Fruit fly (Drosophila melanogaster): ENCODE data around the gene sstn.

The sstn gene

DNA sequence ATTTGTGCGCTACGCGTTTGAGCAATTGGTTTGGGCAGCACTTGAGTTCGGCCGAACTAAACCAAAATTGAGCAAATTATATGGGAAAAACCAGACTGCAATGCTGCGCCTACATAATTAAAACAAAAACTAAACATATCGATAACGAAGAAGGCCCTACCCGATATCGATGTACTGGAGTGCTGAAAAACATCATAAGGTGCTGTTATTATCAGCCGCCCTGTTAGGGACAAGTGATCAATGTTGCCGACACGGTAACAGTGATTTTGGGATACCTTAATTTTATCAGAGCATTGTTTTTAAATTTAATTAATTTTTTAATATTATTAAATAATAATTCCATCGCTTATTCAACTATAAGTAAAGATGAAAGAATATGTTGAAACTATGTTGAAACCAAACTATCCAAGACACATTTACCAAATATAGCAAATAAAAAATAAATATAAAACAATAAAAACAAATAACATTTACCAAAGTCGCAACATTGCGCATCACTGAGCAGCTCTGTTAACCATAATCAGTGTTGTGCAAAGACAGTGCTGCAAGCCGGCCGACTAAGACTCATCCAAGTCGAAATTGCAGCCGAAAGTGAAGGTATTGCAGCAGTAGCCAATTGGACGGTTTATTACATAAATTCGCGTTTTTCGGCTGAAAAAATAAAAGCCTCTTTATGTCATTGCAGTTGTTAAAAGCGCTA lies at the start of gene sstn, which contains the start of the genes Plp and GlyRS (continued):
- TF ChIP-seq Awh (GFP tag; IDR thresholded peaks at IDR 0.05), result no peak
- no peak for TF ChIP-seq pita (GFP tag; optimal IDR thresholded peaks at IDR 0.05)
- TF ChIP-seq CG31388 (GFP tag; optimal IDR thresholded peaks at IDR 0.05), result no peak
- TF ChIP-seq D (optimal IDR thresholded peaks at IDR 0.05), result no peak
- TF ChIP-seq D (GFP tag; optimal IDR thresholded peaks at IDR 0.05), result peak; percentile 27
- no peak for TF ChIP-seq usp (GFP tag; optimal IDR thresholded peaks at IDR 0.05)
- TF ChIP-seq CG34376 (GFP tag; optimal IDR thresholded peaks at IDR 0.05), result no peak
- peak; percentile 35 for TF ChIP-seq Oli (tag; optimal IDR thresholded peaks at IDR 0.05)
- TF ChIP-seq toy (GFP tag; IDR thresholded peaks at IDR 0.05), result no peak
- TF ChIP-seq ftz-f1 (GFP tag; optimal IDR thresholded peaks at IDR 0.05), result no peak
- no peak for TF ChIP-seq H15 (GFP tag; IDR thresholded peaks at IDR 0.05)
- no peak for TF ChIP-seq NC2α (GFP tag; optimal IDR thresholded peaks at IDR 0.05)
- peak; percentile 61 for TF ChIP-seq CG2678 (tag; optimal IDR thresholded peaks at IDR 0.05)
- no peak for TF ChIP-seq Kr (GFP tag; optimal IDR thresholded peaks at IDR 0.05)
- no peak for TF ChIP-seq CG7928 (GFP tag; optimal IDR thresholded peaks at IDR 0.05)
- no peak for TF ChIP-seq wor (GFP tag; IDR thresholded peaks at IDR 0.05)
- peak; percentile 2 for TF ChIP-seq lbe (GFP tag; optimal IDR thresholded peaks at IDR 0.05)
- TF ChIP-seq CG14710 (tag; optimal IDR thresholded peaks at IDR 0.05), result peak; percentile 68
- no peak for TF ChIP-seq Vsx1 (GFP tag; optimal IDR thresholded peaks at IDR 0.05)
- peak; percentile 61 for TF ChIP-seq CG8290 (GFP tag; optimal IDR thresholded peaks at IDR 0.05)
- peak in 1 of 2 experiments; percentile 1 for TF ChIP-seq CG8290 (tag; optimal IDR thresholded peaks at IDR 0.05)
- no peak for TF ChIP-seq CG5245 (GFP tag; optimal IDR thresholded peaks at IDR 0.05)
- peak; percentile 38 for TF ChIP-seq Chrac-16 (GFP tag; optimal IDR thresholded peaks at IDR 0.05)
- peak; percentile 61 for TF ChIP-seq Jarid2 (GFP tag; optimal IDR thresholded peaks at IDR 0.05)
- peak; percentile 47; the same call in 1 of the 2 replicates for TF ChIP-seq MBD-R2 (GFP tag; IDR thresholded peaks at IDR 0.05)
- TF ChIP-seq nom (GFP tag; optimal IDR thresholded peaks at IDR 0.05), result no peak
- TF ChIP-seq schlank (tag; optimal IDR thresholded peaks at IDR 0.05), result no peak
- TF ChIP-seq GATAe (GFP tag; conservative IDR thresholded peaks at IDR 0.05), result no peak
- peak; percentile 21 for TF ChIP-seq exex (tag; optimal IDR thresholded peaks at IDR 0.05)
- TF ChIP-seq Atf-2 (GFP tag; optimal IDR thresholded peaks at IDR 0.05), result no peak
- no peak for TF ChIP-seq sob (GFP tag; IDR thresholded peaks at IDR 0.05)
- TF ChIP-seq CG15601 (tag; optimal IDR thresholded peaks at IDR 0.05), result peak; percentile 33
- TF ChIP-seq CG16779 (GFP tag; IDR thresholded peaks at IDR 0.05), result no peak
- peak; percentile 55 for TF ChIP-seq CG17829 (tag; optimal IDR thresholded peaks at IDR 0.05)
- TF ChIP-seq lab (GFP tag; optimal IDR thresholded peaks at IDR 0.05), result peak; percentile 66
- TF ChIP-seq al (GFP tag; IDR thresholded peaks at IDR 0.05), result no peak
- TF ChIP-seq sd (tag; optimal IDR thresholded peaks at IDR 0.05), result no peak
- no peak for TF ChIP-seq CG6813 (GFP tag; optimal IDR thresholded peaks at IDR 0.05)
- peak; percentile 98 for TF ChIP-seq CG3995 (GFP tag; optimal IDR thresholded peaks at IDR 0.05)
- no peak for TF ChIP-seq nerfin-2 (GFP tag; IDR thresholded peaks at IDR 0.05; ENCODE audit: partially characterized antibody)
- TF ChIP-seq Ravus (GFP tag; IDR thresholded peaks at IDR 0.05), result no peak
- TF ChIP-seq dan (GFP tag; IDR thresholded peaks at IDR 0.05), result no peak
- TF ChIP-seq Nf-YA (GFP tag; IDR thresholded peaks at IDR 0.05), result no peak
- peak; percentile 20 for TF ChIP-seq az2 (GFP tag; optimal IDR thresholded peaks at IDR 0.05)
- no peak for TF ChIP-seq CG14965 (GFP tag; optimal IDR thresholded peaks at IDR 0.05; ENCODE audit: borderline replicate concordance)
- TF ChIP-seq Dll (GFP tag; IDR thresholded peaks at IDR 0.05; ENCODE audit: partially characterized antibody), result no peak; the same call in 3 of the 4 replicates
- TF ChIP-seq kah (GFP tag; optimal IDR thresholded peaks at IDR 0.05), result no peak
- no peak for TF ChIP-seq chif (GFP tag; optimal IDR thresholded peaks at IDR 0.05)
- TF ChIP-seq unc-4 (GFP tag; IDR thresholded peaks at IDR 0.05; ENCODE audit: partially characterized antibody), result peak; percentile 51
- TF ChIP-seq ash1 (GFP tag; optimal IDR thresholded peaks at IDR 0.05), result no peak
